Fruit fly (Drosophila melanogaster): ENCODE data around the gene spir.
A peak's percentile ranks its signal among the peaks of the same experiment; 100 is the strongest.

The spir gene

DNA sequence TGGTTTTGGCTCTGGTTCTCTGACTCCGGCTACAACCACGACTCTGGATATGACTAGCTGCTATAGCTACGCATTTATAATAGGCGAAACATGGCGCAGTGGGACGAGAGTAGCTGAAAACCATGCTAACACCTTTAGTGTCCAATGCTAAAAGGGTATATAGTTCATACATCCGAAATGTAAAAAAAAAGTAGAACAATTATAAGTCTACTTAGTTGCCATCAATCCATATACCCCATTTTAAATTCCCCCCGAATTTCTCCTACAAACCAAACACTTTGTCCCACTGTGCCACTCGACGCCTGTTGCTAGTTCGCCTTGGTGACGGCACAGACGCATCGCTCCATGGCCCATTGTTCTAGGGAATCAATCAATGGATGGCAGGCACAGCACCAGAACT is 15.3 kb downstream of the spir start (continued):
- TF ChIP-seq Awh (GFP tag; IDR thresholded peaks at IDR 0.05) (peak; percentile 89), h (optimal IDR thresholded peaks at IDR 0.05) (no peak), CG4404 (GFP tag; IDR thresholded peaks at IDR 0.05) (peak; percentile 80)

DNA sequence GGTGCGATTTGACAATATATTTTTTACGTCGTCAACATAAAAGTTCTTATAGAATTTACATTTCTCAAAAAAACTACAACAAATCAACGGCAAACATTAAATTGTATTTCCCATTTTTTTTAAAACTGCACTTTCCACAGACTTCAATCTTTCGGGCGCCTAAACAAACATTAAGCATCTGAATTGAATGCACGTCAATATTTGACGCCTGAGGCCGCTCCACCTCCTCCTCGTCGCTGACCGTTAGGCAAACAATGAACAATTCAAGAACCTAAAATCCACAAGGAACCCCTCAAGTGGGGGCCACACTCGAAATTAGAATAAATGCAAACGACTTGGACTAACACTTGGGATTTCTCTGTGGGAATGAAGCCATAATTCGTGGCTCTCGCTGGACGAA is 16.4 kb downstream of the spir start:
- TF ChIP-seq bab2 (GFP tag; optimal IDR thresholded peaks at IDR 0.05) (peak; percentile 53), chm (GFP tag; IDR thresholded peaks at IDR 0.05) (peak; percentile 35; the same call in 1 of the 2 replicates), chif (GFP tag; optimal IDR thresholded peaks at IDR 0.05) (no peak), unpg (GFP tag; optimal IDR thresholded peaks at IDR 0.05) (peak; percentile 26), CG11723 (GFP tag; optimal IDR thresholded peaks at IDR 0.05) (peak; percentile 17), ewg (GFP tag; optimal IDR thresholded peaks at IDR 0.05) (peak; percentile 30), CG43689 (GFP tag; IDR thresholded peaks at IDR 0.05) (no peak), Med (GFP tag) (no peak), pros (GFP tag; optimal IDR thresholded peaks at IDR 0.05) (no peak), zfh1 (GFP tag; IDR thresholded peaks at IDR 0.05) (peak; percentile 65), MTF-1 (GFP tag; optimal IDR thresholded peaks at IDR 0.05; ENCODE audit: borderline replicate concordance) (peak; percentile 65), CG17802 (tag; optimal IDR thresholded peaks at IDR 0.05) (peak; percentile 17), HmgZ (tag; optimal IDR thresholded peaks at IDR 0.05) (no peak), jing (GFP tag; optimal IDR thresholded peaks at IDR 0.05) (no peak), CG2202 (tag; optimal IDR thresholded peaks at IDR 0.05) (peak; percentile 48), Lhr (GFP tag; optimal IDR thresholded peaks at IDR 0.05) (peak; percentile 36), gfzf (GFP tag; optimal IDR thresholded peaks at IDR 0.05) (no peak), CG17328 (GFP tag; IDR thresholded peaks at IDR 0.05) (peak; percentile 38; the same call in 1 of the 2 replicates), ara (GFP tag; IDR thresholded peaks at IDR 0.05) (peak; percentile 25; the same call in 1 of the 2 replicates), CG11398 (GFP tag; optimal IDR thresholded peaks at IDR 0.05) (peak; percentile 14), lov (optimal IDR thresholded peaks at IDR 0.05) (no peak), lov (GFP tag; IDR thresholded peaks at IDR 0.05) (0 out of 3 replicates have a peak, but pooled peaks have one; percentile 25), CG10147 (GFP tag; optimal IDR thresholded peaks at IDR 0.05) (no peak), CG30431 (GFP tag; optimal IDR thresholded peaks at IDR 0.05) (peak; percentile 17), ttk (GFP tag; IDR thresholded peaks at IDR 0.05) (no peak), CG8290 (GFP tag; optimal IDR thresholded peaks at IDR 0.05) (no peak), CG8290 (tag; optimal IDR thresholded peaks at IDR 0.05) (peak in 1 of 2 experiments; percentile 19), CG1233 (GFP tag; optimal IDR thresholded peaks at IDR 0.05) (peak; percentile 44), CG17568 (GFP tag; optimal IDR thresholded peaks at IDR 0.05) (peak; percentile 30), sc (optimal IDR thresholded peaks at IDR 0.05) (no peak), sc (GFP tag; optimal IDR thresholded peaks at IDR 0.05) (peak; percentile 51), ac (GFP tag; optimal IDR thresholded peaks at IDR 0.05) (peak; percentile 36), CG6683 (GFP tag; optimal IDR thresholded peaks at IDR 0.05) (no peak), CG15601 (tag; optimal IDR thresholded peaks at IDR 0.05) (peak; percentile 50), rib (GFP tag; IDR thresholded peaks at IDR 0.05) (no peak), CG1603 (tag; optimal IDR thresholded peaks at IDR 0.05) (peak; percentile 57), sens (GFP tag) (peak; percentile 79), HLHmδ (GFP tag; optimal IDR thresholded peaks at IDR 0.05) (peak; percentile 60), sr (GFP tag; IDR thresholded peaks at IDR 0.05) (no peak), Blimp-1 (GFP tag; optimal IDR thresholded peaks at IDR 0.05) (peak; percentile 18), CG6813 (GFP tag; optimal IDR thresholded peaks at IDR 0.05) (peak; percentile 19), CG1602 (GFP tag; optimal IDR thresholded peaks at IDR 0.05) (no peak), fd64A (GFP tag; optimal IDR thresholded peaks at IDR 0.05) (peak; percentile 54), CG34376 (GFP tag; optimal IDR thresholded peaks at IDR 0.05) (no peak), CG33557 (GFP tag; optimal IDR thresholded peaks at IDR 0.05) (peak; percentile 61), CG4707 (GFP tag; optimal IDR thresholded peaks at IDR 0.05) (peak; percentile 48), CG12942 (GFP tag; optimal IDR thresholded peaks at IDR 0.05) (no peak)

Measured in whole organism, embryonic.